Fruit fly (Drosophila melanogaster): Measurements from ENCODE around the gene CG5274.
A peak's percentile ranks its signal among the peaks of the same experiment; 100 is the strongest.

The CG5274 gene

dm6 chr3L:20402665-20403492 is 24.6 kb downstream of the CG5274 start (continued):
- TF ChIP-seq CrebB (tag; optimal IDR thresholded peaks at IDR 0.05) (no peak), ap (GFP tag; IDR thresholded peaks at IDR 0.05) (no peak), CG14014 (GFP tag; IDR thresholded peaks at IDR 0.05) (no peak), jigr1 (GFP tag; IDR thresholded peaks at IDR 0.05) (no peak), CG2678 (tag; optimal IDR thresholded peaks at IDR 0.05) (no peak), danr (GFP tag; IDR thresholded peaks at IDR 0.05) (no peak), Mes4 (GFP tag; optimal IDR thresholded peaks at IDR 0.05) (no peak), inv (GFP tag; IDR thresholded peaks at IDR 0.05; ENCODE audit: partially characterized antibody) (no peak), CG15514 (GFP tag; optimal IDR thresholded peaks at IDR 0.05) (no peak), CG12236 (GFP tag; optimal IDR thresholded peaks at IDR 0.05) (peak; percentile 6), ken (GFP tag; IDR thresholded peaks at IDR 0.05) (0 out of 3 replicates have a peak, but pooled peaks have one; percentile 13), ato (GFP tag; IDR thresholded peaks at IDR 0.05; ENCODE audit: partially characterized antibody) (no peak), dimm (GFP tag; IDR thresholded peaks at IDR 0.05) (no peak), CG8924 (tag; optimal IDR thresholded peaks at IDR 0.05) (peak; percentile 56), CG31388 (GFP tag; optimal IDR thresholded peaks at IDR 0.05) (no peak), Dip3 (GFP tag; optimal IDR thresholded peaks at IDR 0.05) (no peak), CoRest (tag; optimal IDR thresholded peaks at IDR 0.05) (peak; percentile 30), D19A (tag; optimal IDR thresholded peaks at IDR 0.05) (peak; percentile 9), CG6254 (GFP tag; optimal IDR thresholded peaks at IDR 0.05) (peak; percentile 37), dm (GFP tag; optimal IDR thresholded peaks at IDR 0.05) (no peak), fd96Cb (tag; optimal IDR thresholded peaks at IDR 0.05) (peak; percentile 12), nmo (GFP tag; optimal IDR thresholded peaks at IDR 0.05) (peak; percentile 44), GATAe (GFP tag; conservative IDR thresholded peaks at IDR 0.05) (no peak), exex (tag; optimal IDR thresholded peaks at IDR 0.05) (no peak), CG1602 (GFP tag; optimal IDR thresholded peaks at IDR 0.05) (no peak), CG2889 (GFP tag; IDR thresholded peaks at IDR 0.05) (no peak), Jarid2 (GFP tag; optimal IDR thresholded peaks at IDR 0.05) (no peak), chif (GFP tag; optimal IDR thresholded peaks at IDR 0.05) (peak in 1 of 2 experiments; percentile 57), Hr51 (GFP tag; optimal IDR thresholded peaks at IDR 0.05) (no peak), CG13424 (tag; optimal IDR thresholded peaks at IDR 0.05) (peak; percentile 0), sisA (GFP tag; IDR thresholded peaks at IDR 0.05) (no peak), Chrac-16 (GFP tag; optimal IDR thresholded peaks at IDR 0.05) (peak; percentile 5), slp2 (GFP tag; optimal IDR thresholded peaks at IDR 0.05) (no peak), CG7987 (GFP tag; optimal IDR thresholded peaks at IDR 0.05) (no peak), kah (GFP tag; optimal IDR thresholded peaks at IDR 0.05) (no peak), CG10565 (GFP tag; optimal IDR thresholded peaks at IDR 0.05) (no peak), CG1832 (GFP tag; optimal IDR thresholded peaks at IDR 0.05) (no peak), CG15601 (tag; optimal IDR thresholded peaks at IDR 0.05) (no peak), gcm (GFP tag; optimal IDR thresholded peaks at IDR 0.05) (peak; percentile 66), Fer3 (tag; optimal IDR thresholded peaks at IDR 0.05) (no peak), CG1024 (GFP tag; IDR thresholded peaks at IDR 0.05) (no peak), grn (GFP tag; optimal IDR thresholded peaks at IDR 0.05) (no peak), yki (optimal IDR thresholded peaks at IDR 0.05) (no peak), CG11696 (GFP tag; IDR thresholded peaks at IDR 0.05) (peak; percentile 96), CG1529 (GFP tag; optimal IDR thresholded peaks at IDR 0.05) (no peak), CG31365 (tag; optimal IDR thresholded peaks at IDR 0.05) (no peak), CG10654 (GFP tag; optimal IDR thresholded peaks at IDR 0.05) (no peak), CG6175 (GFP tag; IDR thresholded peaks at IDR 0.05) (no peak), CG10431 (GFP tag; optimal IDR thresholded peaks at IDR 0.05) (no peak), CG13296 (GFP tag; optimal IDR thresholded peaks at IDR 0.05) (no peak)

Measured in whole organism, embryonic.